Fruit fly (Drosophila melanogaster) whole organism, embryonic: ENCODE results near the gene CG10845.
A peak's percentile ranks its signal among the peaks of the same experiment; 100 is the strongest.

Experiments
- Aef1 ChIP-seq: fragments of 200-800 bp; sonication (Bioruptor generic); IDR thresholded peaks from 3 replicates; pipeline ENCODE4 v1.3.6; 2022; ENCODE audit warnings: missing biosample characterization, missing genetic modification characterization
- Antp ChIP-seq: fragments of 200-800 bp; sonication (Bioruptor generic); optimal IDR thresholded peaks from 3 replicates; lab custom pipeline; 2016; ENCODE audit warnings: missing biosample characterization, missing genetic modification characterization
- Atf6 ChIP-seq: fragments of 200-800 bp; sonication (Bioruptor generic); IDR thresholded peaks from 2 replicates; pipeline ENCODE4 v1.3.6; 2022; ENCODE audit warnings: missing biosample characterization, missing genetic modification characterization
- B-H1 ChIP-seq: fragments of 200-800 bp; sonication (Bioruptor generic); IDR thresholded peaks from 3 replicates; pipeline ENCODE4 v1.3.6; 2022; ENCODE audit warnings: missing biosample characterization, missing genetic modification characterization
- BEAF-32 ChIP-seq: fragments of 200-800 bp; sonication (Bioruptor generic); optimal IDR thresholded peaks from 3 replicates; lab custom pipeline; 2017; ENCODE audit warnings: missing biosample characterization, missing genetic modification characterization, mild to moderate bottlenecking, moderate library complexity, missing genetic modification reagents
- BtbVII ChIP-seq: fragments of 200-800 bp; sonication (Bioruptor generic); optimal IDR thresholded peaks from 3 replicates; lab custom pipeline; 2017; ENCODE audit warnings: missing biosample characterization, mild to moderate bottlenecking, missing genetic modification characterization
- Bteb2 ChIP-seq: fragments of 200-800 bp; sonication (Bioruptor generic); optimal IDR thresholded peaks from 2 replicates; lab custom pipeline; 2016; ENCODE audit warnings: missing biosample characterization, missing genetic modification characterization
- CG10267 ChIP-seq: fragments of 200-800 bp; sonication (Bioruptor generic); optimal IDR thresholded peaks from 2 replicates; lab custom pipeline; 2018; ENCODE audit warnings: missing biosample characterization, mild to moderate bottlenecking, missing genetic modification characterization, moderate library complexity
- CG11504 ChIP-seq: fragments of 200-800 bp; sonication (Bioruptor generic); optimal IDR thresholded peaks from 3 replicates; lab custom pipeline; 2019; ENCODE audit warnings: missing biosample characterization, mild to moderate bottlenecking, missing genetic modification characterization, moderate library complexity
- CG13123 ChIP-seq: fragments of 200-800 bp; sonication (Bioruptor generic); optimal IDR thresholded peaks from 2 replicates; lab custom pipeline; 2016; ENCODE audit warnings: missing biosample characterization, missing genetic modification characterization
- CG14667 ChIP-seq: fragments of 200-800 bp; sonication (Bioruptor generic); IDR thresholded peaks from 2 replicates; pipeline ENCODE4 v1.3.6; 2022; ENCODE audit warnings: missing biosample characterization, missing genetic modification characterization
- CG15514 ChIP-seq: fragments of 200-800 bp; sonication (Bioruptor generic); optimal IDR thresholded peaks from 3 replicates; lab custom pipeline; 2017; ENCODE audit warnings: missing biosample characterization, missing genetic modification characterization, mild to moderate bottlenecking, moderate library complexity, missing genetic modification reagents
- CG16813 ChIP-seq: fragments of 200-800 bp; sonication (Bioruptor generic); IDR thresholded peaks from 3 replicates; pipeline ENCODE4 v1.3.6; 2022; ENCODE audit warnings: missing biosample characterization, missing genetic modification characterization; ENCODE audit not compliant: partially characterized antibody
- CG1832 ChIP-seq: fragments of 200-800 bp; sonication (Bioruptor generic); optimal IDR thresholded peaks from 2 replicates; lab custom pipeline; 2017; ENCODE audit warnings: missing biosample characterization, mild to moderate bottlenecking, missing genetic modification characterization, inconsistent platforms
- CG2712 ChIP-seq: fragments of 200-800 bp; optimal IDR thresholded peaks from 3 replicates; lab custom pipeline; 2019; ENCODE audit warnings: missing biosample characterization, mild to moderate bottlenecking, missing genetic modification characterization, moderate library complexity
- CG2875 ChIP-seq: fragments of 200-800 bp; sonication (Bioruptor generic); optimal IDR thresholded peaks from 2 replicates; lab custom pipeline; 2017; ENCODE audit warnings: missing biosample characterization, mild to moderate bottlenecking, missing genetic modification characterization, missing genetic modification reagents
- CG2889 ChIP-seq: fragments of 200-800 bp; sonication (Bioruptor generic); IDR thresholded peaks from 3 replicates; pipeline ENCODE4 v1.3.6; 2022; ENCODE audit warnings: missing biosample characterization, missing genetic modification characterization
- CG3407 ChIP-seq: fragments of 200-800 bp; sonication (Bioruptor generic); optimal IDR thresholded peaks from 2 replicates; lab custom pipeline; 2018; ENCODE audit warnings: missing biosample characterization, mild to moderate bottlenecking, missing genetic modification characterization
- CG3838 ChIP-seq: fragments of 200-800 bp; sonication (Bioruptor generic); optimal IDR thresholded peaks from 3 replicates; lab custom pipeline; 2016; ENCODE audit warnings: missing biosample characterization, missing genetic modification characterization
- CG42726 ChIP-seq: fragments of 200-800 bp; sonication (Bioruptor generic); IDR thresholded peaks from 2 replicates; pipeline ENCODE4 v1.3.6; 2022; ENCODE audit warnings: missing biosample characterization, missing genetic modification characterization; ENCODE audit not compliant: partially characterized antibody
- CG8924 ChIP-seq: fragments of 200-800 bp; optimal IDR thresholded peaks from 3 replicates; lab custom pipeline; 2019; ENCODE audit warnings: missing biosample characterization, mild to moderate bottlenecking, missing genetic modification characterization, moderate library complexity
- CG9437 ChIP-seq: fragments of 200-800 bp; sonication (Bioruptor generic); optimal IDR thresholded peaks from 2 replicates; lab custom pipeline; 2018; ENCODE audit warnings: missing biosample characterization, mild to moderate bottlenecking, missing genetic modification characterization
- CkIIα-i1 ChIP-seq: fragments of 200-800 bp; sonication (Bioruptor generic); IDR thresholded peaks from 2 replicates; pipeline ENCODE4 v1.3.6; 2022; ENCODE audit warnings: missing biosample characterization, missing genetic modification characterization
- Dbx ChIP-seq: fragments of 200-800 bp; sonication (Bioruptor generic); IDR thresholded peaks from 3 replicates; pipeline ENCODE4 v1.3.6; 2022; ENCODE audit warnings: missing biosample characterization, missing genetic modification characterization
- Dip2 ChIP-seq: fragments of 200-800 bp; sonication (Bioruptor generic); IDR thresholded peaks from 2 replicates; pipeline ENCODE4 v1.3.6; 2022; ENCODE audit warnings: missing biosample characterization, missing genetic modification characterization
- Fer2 ChIP-seq: fragments of 200-800 bp; sonication (Bioruptor generic); optimal IDR thresholded peaks from 2 replicates; lab custom pipeline; 2018; ENCODE audit warnings: missing biosample characterization, mild to moderate bottlenecking, missing genetic modification characterization, moderate library complexity
- Hmx ChIP-seq: fragments of 200-800 bp; sonication (Bioruptor generic); optimal IDR thresholded peaks from 2 replicates; lab custom pipeline; 2016; ENCODE audit warnings: missing biosample characterization, missing genetic modification characterization
- MTF-1 ChIP-seq: fragments of 200-800 bp; sonication (Bioruptor generic); optimal IDR thresholded peaks from 2 replicates; lab custom pipeline; 2018; ENCODE audit warnings: missing biosample characterization, mild to moderate bottlenecking, missing genetic modification characterization, borderline replicate concordance
- Mad ChIP-seq: fragments of 200-800 bp; sonication (Bioruptor generic); optimal IDR thresholded peaks from 2 replicates; lab custom pipeline; 2016; ENCODE audit warnings: missing biosample characterization, missing genetic modification characterization
- Mes4 ChIP-seq: fragments of 200-800 bp; sonication (Bioruptor generic); optimal IDR thresholded peaks from 2 replicates; lab custom pipeline; 2016; ENCODE audit warnings: missing biosample characterization, missing genetic modification characterization
- Neu2 ChIP-seq: fragments of 200-800 bp; sonication (Bioruptor generic); optimal IDR thresholded peaks from 3 replicates; lab custom pipeline; 2016; ENCODE audit warnings: missing biosample characterization, missing genetic modification characterization, borderline replicate concordance
- Tbp ChIP-seq: fragments of >200 bp; optimal IDR thresholded peaks from 2 replicates; lab custom pipeline; 2018; ENCODE audit warnings: missing biosample characterization, missing genetic modification characterization
- ac ChIP-seq: fragments of 200-800 bp; sonication (Bioruptor generic); optimal IDR thresholded peaks from 3 replicates; lab custom pipeline; 2017; ENCODE audit warnings: missing biosample characterization, mild to moderate bottlenecking, missing genetic modification characterization
- aop ChIP-seq: fragments of 200-800 bp; sonication (Bioruptor generic); IDR thresholded peaks from 2 replicates; pipeline ENCODE4 v1.3.6; 2022; ENCODE audit warnings: missing biosample characterization, missing genetic modification characterization
- gt ChIP-seq: fragments of 200-800 bp; sonication (Bioruptor generic); IDR thresholded peaks from 2 replicates; pipeline ENCODE4 v1.3.6; 2022; ENCODE audit warnings: missing biosample characterization, missing genetic modification characterization
- ind ChIP-seq: fragments of 200-800 bp; sonication (Bioruptor generic); optimal IDR thresholded peaks from 3 replicates; lab custom pipeline; 2016; ENCODE audit warnings: missing biosample characterization, missing genetic modification characterization
- inv ChIP-seq: fragments of 200-800 bp; sonication (Bioruptor generic); IDR thresholded peaks from 2 replicates; pipeline ENCODE4 v1.3.6; 2022; ENCODE audit warnings: missing biosample characterization, missing genetic modification characterization; ENCODE audit not compliant: partially characterized antibody
- knrl ChIP-seq: fragments of 200-800 bp; sonication (Bioruptor generic); IDR thresholded peaks from 3 replicates; pipeline ENCODE4 v1.3.6; 2022; ENCODE audit warnings: missing biosample characterization, missing genetic modification characterization; ENCODE audit not compliant: partially characterized antibody
- odd ChIP-seq: fragments of 200-800 bp; sonication (Bioruptor generic); optimal IDR thresholded peaks from 2 replicates; lab custom pipeline; 2017; ENCODE audit warnings: missing biosample characterization, mild to moderate bottlenecking, missing genetic modification characterization
- onecut ChIP-seq: fragments of 200-800 bp; sonication (Bioruptor generic); IDR thresholded peaks from 2 replicates; pipeline ENCODE4 v1.3.6; 2022; ENCODE audit warnings: missing biosample characterization, missing genetic modification characterization
- phol ChIP-seq: fragments of 200-800 bp; sonication (Bioruptor generic); optimal IDR thresholded peaks from 3 replicates; lab custom pipeline; 2018; ENCODE audit warnings: missing biosample characterization, mild to moderate bottlenecking, missing genetic modification characterization, moderate library complexity
- salm ChIP-seq: fragments of 200-800 bp; sonication (Bioruptor generic); optimal IDR thresholded peaks from 2 replicates; lab custom pipeline; 2018; ENCODE audit warnings: missing biosample characterization, mild to moderate bottlenecking, missing genetic modification characterization
- sob ChIP-seq: fragments of 200-800 bp; sonication (Bioruptor generic); IDR thresholded peaks from 2 replicates; pipeline ENCODE4 v1.3.6; 2022; ENCODE audit warnings: missing biosample characterization, missing genetic modification characterization
- unpg ChIP-seq: fragments of 200-800 bp; sonication (Bioruptor generic); optimal IDR thresholded peaks from 3 replicates; lab custom pipeline; 2018; ENCODE audit warnings: missing biosample characterization, mild to moderate bottlenecking, missing genetic modification characterization, moderate library complexity
- usp ChIP-seq: fragments of >200 bp; optimal IDR thresholded peaks from 2 replicates; lab custom pipeline; 2017; ENCODE audit warnings: missing biosample characterization, missing genetic modification characterization

The CG10845 gene

dm6 chr3R:24870389-24871048 is 30.4 kb upstream of the CG10845 start, which contains the start of gene CycB3 (continued):
- TF ChIP-seq ind (no peak), Aef1 (GFP tag; lab: Robert Waterston, UW) (no peak), MTF-1 (GFP tag; lab: Kevin White, UChicago) (peak; percentile 63), Mes4 (GFP tag; lab: Kevin White, UChicago) (no peak), Tbp (peak; percentile 17)

DNA sequence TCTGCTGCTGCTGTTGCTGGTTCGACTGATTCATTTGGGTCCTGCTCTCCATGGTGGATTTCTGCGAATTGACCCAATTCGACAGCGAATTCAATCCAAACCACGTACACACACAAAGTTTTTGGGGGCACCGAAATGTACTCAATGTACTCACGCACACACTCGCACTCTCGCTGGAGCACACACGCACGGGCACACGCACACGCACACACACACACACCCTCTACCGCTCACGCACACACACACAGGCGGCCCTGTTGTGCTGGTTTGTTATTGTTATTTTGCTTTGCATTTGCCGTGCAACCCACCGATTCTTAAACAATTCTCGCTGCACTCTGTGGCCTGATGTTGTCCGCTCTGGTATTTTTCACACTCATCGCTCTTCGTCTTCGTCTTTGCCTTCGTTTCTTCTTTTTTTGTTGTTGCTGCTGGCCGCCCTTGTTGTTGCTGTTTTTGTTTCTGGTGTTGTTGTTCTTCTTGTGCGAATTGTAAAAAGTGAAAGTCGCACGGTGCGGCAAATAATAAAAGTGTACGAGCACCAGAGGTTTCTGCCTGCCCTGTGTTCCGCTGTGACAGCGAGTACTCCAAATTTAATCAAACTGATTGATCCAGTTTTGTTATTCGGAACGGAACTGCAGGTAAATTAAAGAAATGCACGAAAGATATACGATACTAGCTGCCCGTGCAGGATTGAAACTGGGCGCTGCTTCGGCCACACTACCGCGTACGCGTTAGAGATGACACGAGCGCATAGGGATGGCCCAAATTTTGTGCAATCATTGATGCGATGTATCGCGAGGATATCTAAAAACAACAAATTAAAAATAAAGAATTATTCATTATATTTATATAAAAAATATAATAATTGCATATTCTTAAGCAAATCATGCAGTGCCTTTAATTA is 24.7 kb upstream of the CG10845 start, which contains the start of gene CG3744:
Gene CG3744, minus strand, starts transcription at position 716 of the 904 bp plus-strand sequence.
- peak; percentile 20 for TF ChIP-seq ac (GFP tag; lab: Kevin White, UChicago)
- peak; percentile 72 for TF ChIP-seq Antp (GFP tag; lab: Kevin White, UChicago)
- TF ChIP-seq gt (GFP tag; lab: Robert Waterston, UW) = peak; percentile 76
- TF ChIP-seq CG42726 = peak; percentile 92
- TF ChIP-seq unpg = peak; percentile 90
- peak; percentile 92 for TF ChIP-seq BEAF-32 (GFP tag; lab: Kevin White, UChicago)
- TF ChIP-seq CG2712 = peak; percentile 94
- 0 out of 2 replicates have a peak, but pooled peaks have one; percentile 9 for TF ChIP-seq Dip2 (GFP tag; lab: Robert Waterston, UW)
- peak; percentile 74 for TF ChIP-seq CG2875 (GFP tag; lab: Kevin White, UChicago)
- peak; percentile 90 for TF ChIP-seq CG8924 (tag; lab: Kevin White, UChicago)
- TF ChIP-seq Mad (GFP tag; lab: Kevin White, UChicago) = peak; percentile 81
- TF ChIP-seq onecut = peak; percentile 88
- peak; percentile 98 for TF ChIP-seq Dbx
- TF ChIP-seq Hmx (GFP tag; lab: Kevin White, UChicago) = no peak
- peak; percentile 90; the same call in 1 of the 2 replicates for TF ChIP-seq aop
- peak; percentile 96 for TF ChIP-seq CG16813 (GFP tag; lab: Robert Waterston, UW)
- TF ChIP-seq CG3838 (GFP tag; lab: Kevin White, UChicago) = peak; percentile 68
- TF ChIP-seq CG11504 (tag; lab: Kevin White, UChicago) = peak; percentile 88
- TF ChIP-seq CG1832 (GFP tag; lab: Kevin White, UChicago) = no peak
- peak; percentile 48 for TF ChIP-seq Bteb2 (GFP tag; lab: Kevin White, UChicago)
- TF ChIP-seq CG3407 (GFP tag; lab: Kevin White, UChicago) = peak; percentile 78
- peak; percentile 88 for TF ChIP-seq CG13123 (GFP tag; lab: Kevin White, UChicago)
- TF ChIP-seq odd (GFP tag; lab: Kevin White, UChicago) = peak; percentile 50
- TF ChIP-seq CG9437 (GFP tag; lab: Kevin White, UChicago) = peak; percentile 54
- peak; percentile 88 for TF ChIP-seq CG15514 (GFP tag; lab: Kevin White, UChicago)
- peak; percentile 82 for TF ChIP-seq Atf6 (GFP tag; lab: Robert Waterston, UW)
- peak; percentile 76 for TF ChIP-seq salm (tag; lab: Kevin White, UChicago)
- peak; percentile 96 for TF ChIP-seq knrl (GFP tag; lab: Robert Waterston, UW)
- TF ChIP-seq Fer2 (tag; lab: Kevin White, UChicago) = peak; percentile 91
- TF ChIP-seq inv (GFP tag; lab: Robert Waterston, UW) = peak; percentile 94
- peak; percentile 92 for TF ChIP-seq B-H1 (GFP tag; lab: Robert Waterston, UW)
- TF ChIP-seq CG14667 = peak; percentile 92
- no peak for TF ChIP-seq usp (GFP tag; lab: Kevin White, UChicago)
- TF ChIP-seq CG10267 (tag; lab: Kevin White, UChicago) = peak; percentile 85
- peak; percentile 85 for TF ChIP-seq CG2889 (GFP tag; lab: Robert Waterston, UW)
- peak; percentile 96 for TF ChIP-seq sob (GFP tag; lab: Robert Waterston, UW)
- TF ChIP-seq BtbVII (GFP tag; lab: Kevin White, UChicago) = peak; percentile 77
- peak; percentile 90 for TF ChIP-seq phol
- 0 out of 2 replicates have a peak, but pooled peaks have one; percentile 52 for TF ChIP-seq CkIIα-i1 (GFP tag; lab: Robert Waterston, UW)
- TF ChIP-seq Neu2 (GFP tag; lab: Kevin White, UChicago) = no peak
